Worm (Caenorhabditis elegans) whole organism, late embryonic: Measurements from ENCODE around the gene C38C5.1.

Source experiments
- C38D4.7 ChIP-seq: fragments of 200-800 bp; sonication (Bioruptor generic); optimal IDR thresholded peaks from 2 replicates; lab custom pipeline; 2018; ENCODE audit warnings: mild to moderate bottlenecking, missing genetic modification characterization, moderate library complexity, missing compliant biosample characterization
- F13H6.1 ChIP-seq: sonication (generic microtip); optimal IDR thresholded peaks from 2 replicates; lab custom pipeline; 2016; ENCODE audit warnings: missing genetic modification characterization, missing compliant biosample characterization
- rnt-1 ChIP-seq: sonication (generic microtip); optimal IDR thresholded peaks from 2 replicates; lab custom pipeline; 2016; ENCODE audit warnings: missing genetic modification characterization, missing compliant biosample characterization
- unc-55 ChIP-seq: sonication (generic microtip); optimal IDR thresholded peaks from 2 replicates; lab custom pipeline; 2017; ENCODE audit warnings: missing biosample characterization, missing genetic modification reagents, missing genetic modification characterization
- zip-5 ChIP-seq: sonication (generic microtip); optimal IDR thresholded peaks from 2 replicates; lab custom pipeline; 2016; ENCODE audit warnings: missing genetic modification characterization, missing compliant biosample characterization

The C38C5.1 gene

DNA sequence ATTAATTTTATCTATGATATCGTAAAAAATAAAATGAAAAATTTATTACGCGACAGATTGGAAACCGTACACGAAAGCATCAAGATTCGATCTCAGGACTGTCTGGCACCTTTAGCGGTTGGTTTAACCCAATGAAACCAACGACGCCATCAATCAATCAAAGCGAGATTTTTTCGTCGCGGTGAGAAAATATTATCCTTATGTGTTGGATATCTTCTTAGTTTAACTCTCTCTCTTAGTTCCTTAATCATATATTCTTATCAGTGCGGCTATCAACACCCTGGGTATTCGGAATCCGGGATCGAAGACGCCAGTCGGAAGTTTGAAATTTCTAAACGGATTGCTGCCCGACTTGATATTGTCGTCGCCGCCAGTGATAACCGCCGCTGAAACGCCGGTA lies 47.2 kb downstream of the C38C5.1 start:
- TF ChIP-seq C38D4.7 (GFP tag; lab: Kevin White, UChicago) (no peak), rnt-1 (tag; lab: Kevin White, UChicago) (no peak), F13H6.1 (tag; lab: Kevin White, UChicago) (no peak), zip-5 (tag; lab: Kevin White, UChicago) (no peak), unc-55 (GFP tag; lab: Kevin White, UChicago) (no peak)
